Worm (Caenorhabditis elegans) whole organism, L2 larva: ENCODE data around the gene K11D9.3.

Experiments used
- lin-39 ChIP-seq: fragments of 150-350 bp; optimal IDR thresholded peaks from 2 replicates; lab custom pipeline; 2014; ENCODE audit warnings: missing biosample characterization, missing genetic modification reagents, missing genetic modification characterization
- mab-5 ChIP-seq: fragments of 150-350 bp; optimal IDR thresholded peaks from 2 replicates; lab custom pipeline; 2014; ENCODE audit warnings: missing biosample characterization, missing genetic modification characterization
- mdl-1 ChIP-seq, 2 experiments: fragments of 150-350 bp in 1 of 2; sonication (generic microtip) in 1 of 2; optimal IDR thresholded peaks; 2 replicates each; lab custom pipeline; 2017; ENCODE audit warnings: missing biosample characterization in 2 of 2, missing genetic modification characterization in 2 of 2

- TF ChIP-seq mdl-1 (tag; optimal IDR thresholded peaks at IDR 0.05; lab: Kevin White, UChicago) (no peak), lin-39 (tag; lab: Kevin White, UChicago) (no peak), mab-5 (tag; lab: Kevin White, UChicago) (no peak)
These were observed 39.0 kb downstream of the K11D9.3 start, which contains the start of gene dpy-28 for ce11 chrIII:10763032-10763431.
